Worm (Caenorhabditis elegans): ENCODE data around the gene fbxb-31.

- TF ChIP-seq nhr-237 (tag; optimal IDR thresholded peaks at IDR 0.05) = no peak
- TF ChIP-seq snpc-4 (tag; optimal IDR thresholded peaks at IDR 0.05) = no peak
- no peak for TF ChIP-seq lsy-2 (tag; optimal IDR thresholded peaks at IDR 0.05)
- no peak for TF ChIP-seq ztf-11 (tag; optimal IDR thresholded peaks at IDR 0.05)
- TF ChIP-seq ces-1 (GFP tag; optimal IDR thresholded peaks at IDR 0.05) = no peak
- no peak for TF ChIP-seq unc-62 (GFP tag; optimal IDR thresholded peaks at IDR 0.05)
- TF ChIP-seq mep-1 (tag; optimal IDR thresholded peaks at IDR 0.05) = no peak
- no peak for TF ChIP-seq ceh-39 (tag; optimal IDR thresholded peaks at IDR 0.05)
- no peak for TF ChIP-seq pha-4 (tag; optimal IDR thresholded peaks at IDR 0.05)
These were observed 22.5 kb downstream of the fbxb-31 start for ce11 chrII:3616615-3617014.
